Fruit fly (Drosophila melanogaster): ENCODE measurements around the gene Gbeta5.

Gene Gbeta5

dm6 chrX:8120939-8121338 is 31.1 kb downstream of the Gbeta5 start, which contains the start of gene CG2260 (continued):
- no peak for TF ChIP-seq psq (GFP tag; optimal IDR thresholded peaks at IDR 0.05)
- no peak for TF ChIP-seq Hr78 (GFP tag; optimal IDR thresholded peaks at IDR 0.05)
- TF ChIP-seq sisA (GFP tag; IDR thresholded peaks at IDR 0.05) = no peak
- TF ChIP-seq Sry-β (GFP tag; optimal IDR thresholded peaks at IDR 0.05) = no peak
- no peak for TF ChIP-seq ci (GFP tag; IDR thresholded peaks at IDR 0.05)
- no peak for TF ChIP-seq CG3407 (GFP tag; optimal IDR thresholded peaks at IDR 0.05)
- TF ChIP-seq z (GFP tag; IDR thresholded peaks at IDR 0.05) = no peak
- no peak for TF ChIP-seq wdn (GFP tag; IDR thresholded peaks at IDR 0.05)
- no peak for TF ChIP-seq CG13624 (GFP tag; optimal IDR thresholded peaks at IDR 0.05)
- no peak for TF ChIP-seq esg (GFP tag; conservative IDR thresholded peaks at IDR 0.05)
- TF ChIP-seq Dip2 (GFP tag; IDR thresholded peaks at IDR 0.05) = no peak
- TF ChIP-seq jigr1 (GFP tag; IDR thresholded peaks at IDR 0.05) = no peak
- TF ChIP-seq hbn (GFP tag; IDR thresholded peaks at IDR 0.05; ENCODE audit: partially characterized antibody) = peak; percentile 20; the same call in 1 of the 2 replicates
- peak; percentile 43 for TF ChIP-seq BEAF-32 (GFP tag; optimal IDR thresholded peaks at IDR 0.05)
- TF ChIP-seq CG2875 (GFP tag; optimal IDR thresholded peaks at IDR 0.05) = no peak
- TF ChIP-seq CG6254 (GFP tag; optimal IDR thresholded peaks at IDR 0.05) = no peak
- no peak for TF ChIP-seq da (GFP tag; optimal IDR thresholded peaks at IDR 0.05)
- peak; percentile 41 to 91 for TF ChIP-seq crp (GFP tag; optimal IDR thresholded peaks at IDR 0.05)
- no peak for TF ChIP-seq row (GFP tag; IDR thresholded peaks at IDR 0.05)
- no peak for TF ChIP-seq CG17328 (GFP tag; IDR thresholded peaks at IDR 0.05)
- no peak for TF ChIP-seq Bteb2 (GFP tag; optimal IDR thresholded peaks at IDR 0.05)
- no peak for TF ChIP-seq Lim3 (GFP tag; IDR thresholded peaks at IDR 0.05)
- TF ChIP-seq NC2β (GFP tag; optimal IDR thresholded peaks at IDR 0.05) = no peak

DNA sequence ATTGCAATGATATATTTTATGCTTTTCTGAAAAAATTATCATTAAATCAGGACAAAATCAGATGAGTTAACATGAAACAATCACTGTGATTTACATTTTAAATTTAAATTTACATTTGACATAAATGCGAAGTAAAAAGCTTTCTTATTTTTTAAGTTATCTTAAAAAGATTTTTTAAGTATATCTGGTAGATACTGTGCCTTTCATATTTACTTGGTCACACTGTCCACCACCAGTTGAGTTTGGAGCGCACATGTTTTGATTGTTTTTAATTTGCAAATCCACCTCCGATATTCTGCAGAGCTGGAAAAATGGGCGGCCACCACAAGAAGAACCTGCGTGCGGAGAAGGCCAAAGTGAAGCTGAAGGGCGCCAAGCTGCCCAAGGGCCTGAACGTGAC is 35.3 kb downstream of the Gbeta5 start, which contains the start of gene CG1575:
Gene CG1575 (plus strand): TSS at position 200 of the 400 bp plus-strand sequence.
- TF ChIP-seq fd3F (GFP tag; optimal IDR thresholded peaks at IDR 0.05) (no peak), CG9797 (GFP tag; optimal IDR thresholded peaks at IDR 0.05) (peak; percentile 35), Sox100B (GFP tag; optimal IDR thresholded peaks at IDR 0.05) (no peak), zfh1 (GFP tag; IDR thresholded peaks at IDR 0.05) (no peak), HLHmδ (GFP tag; optimal IDR thresholded peaks at IDR 0.05) (no peak), ham (GFP tag; IDR thresholded peaks at IDR 0.05) (no peak), CG31365 (tag; optimal IDR thresholded peaks at IDR 0.05) (no peak), CG32532 (GFP tag; IDR thresholded peaks at IDR 0.05) (no peak), trh (GFP tag; optimal IDR thresholded peaks at IDR 0.05) (no peak), vnd (GFP tag; IDR thresholded peaks at IDR 0.05; ENCODE audit: partially characterized antibody) (no peak), Dll (GFP tag; IDR thresholded peaks at IDR 0.05; ENCODE audit: partially characterized antibody) (no peak; the same call in 3 of the 4 replicates), CG18262 (tag; optimal IDR thresholded peaks at IDR 0.05) (no peak), aop (GFP tag; IDR thresholded peaks at IDR 0.05) (no peak), MESR4 (GFP tag; optimal IDR thresholded peaks at IDR 0.05) (peak; percentile 9), oc (tag; optimal IDR thresholded peaks at IDR 0.05) (no peak), ssp (GFP tag; IDR thresholded peaks at IDR 0.05) (no peak), Sox102F (GFP tag; optimal IDR thresholded peaks at IDR 0.05) (no peak), Neu2 (GFP tag; optimal IDR thresholded peaks at IDR 0.05; ENCODE audit: borderline replicate concordance) (no peak), E2f2 (GFP tag; IDR thresholded peaks at IDR 0.05) (peak; percentile 67), CG16815 (GFP tag; optimal IDR thresholded peaks at IDR 0.05) (no peak), ewg (GFP tag; optimal IDR thresholded peaks at IDR 0.05) (no peak), Ets65A (GFP tag) (no peak), Ada2b (GFP tag; IDR thresholded peaks at IDR 0.05) (no peak), CG2712 (tag; optimal IDR thresholded peaks at IDR 0.05) (no peak), pita (GFP tag; optimal IDR thresholded peaks at IDR 0.05) (no peak), CG13287 (GFP tag; IDR thresholded peaks at IDR 0.05; ENCODE audit: partially characterized antibody) (peak; percentile 53), Vsx1 (GFP tag; optimal IDR thresholded peaks at IDR 0.05) (no peak), scrt (GFP tag; optimal IDR thresholded peaks at IDR 0.05) (peak; percentile 76), CG12219 (GFP tag; optimal IDR thresholded peaks at IDR 0.05) (no peak)

Measured in whole organism, embryonic.